Worm (Caenorhabditis elegans) whole organism, mixed stage, embryonic: ENCODE measurements around the gene dsb-2.

Experiments used
- M03D4.4 ChIP-seq: sonication (generic microtip); optimal IDR thresholded peaks from 2 replicates; lab custom pipeline; 2017; ENCODE audit warnings: mild to moderate bottlenecking, missing genetic modification characterization, missing compliant biosample characterization
- bed-3 ChIP-seq: fragments of 200-800 bp; sonication (Bioruptor generic); optimal IDR thresholded peaks from 3 replicates; lab custom pipeline; 2018; ENCODE audit warnings: mild to moderate bottlenecking, missing genetic modification characterization, moderate library complexity, missing compliant biosample characterization
- blmp-1 ChIP-seq: fragments of 150-350 bp; optimal IDR thresholded peaks from 2 replicates; lab custom pipeline; 2014; ENCODE audit warnings: missing biosample characterization, missing genetic modification characterization
- ceh-39 ChIP-seq: fragments of 150-350 bp; optimal IDR thresholded peaks from 2 replicates; lab custom pipeline; 2014; ENCODE audit warnings: missing biosample characterization, missing genetic modification characterization
- ceh-43 ChIP-seq: fragments of 200-800 bp; sonication (Bioruptor generic); optimal IDR thresholded peaks from 2 replicates; lab custom pipeline; 2018; ENCODE audit warnings: mild to moderate bottlenecking, missing genetic modification characterization, moderate library complexity, missing compliant biosample characterization
- ceh-83 ChIP-seq: fragments of 200-800 bp; sonication (Bioruptor generic); optimal IDR thresholded peaks from 2 replicates; lab custom pipeline; 2018; ENCODE audit warnings: mild to moderate bottlenecking, missing genetic modification characterization, missing compliant biosample characterization
- ces-1 ChIP-seq: fragments of 150-350 bp; optimal IDR thresholded peaks from 2 replicates; lab custom pipeline; 2014; ENCODE audit warnings: missing biosample characterization, missing genetic modification reagents, missing genetic modification characterization
- cnd-1 ChIP-seq: fragments of 200-800 bp; sonication (Bioruptor generic); optimal IDR thresholded peaks from 2 replicates; lab custom pipeline; 2018; ENCODE audit warnings: mild to moderate bottlenecking, missing genetic modification characterization, missing compliant biosample characterization
- drap-1 ChIP-seq: fragments of 200-800 bp; sonication (Bioruptor generic); optimal IDR thresholded peaks from 3 replicates; lab custom pipeline; 2018; ENCODE audit warnings: mild to moderate bottlenecking, missing genetic modification characterization, missing compliant biosample characterization
- elt-1 ChIP-seq: sonication (generic microtip); optimal IDR thresholded peaks from 2 replicates; lab custom pipeline; 2017; ENCODE audit warnings: missing genetic modification characterization, mild to moderate bottlenecking, missing compliant biosample characterization, antibody characterized with exemption, moderate library complexity, borderline replicate concordance; ENCODE audit not compliant: insufficient read depth
- elt-3 ChIP-seq: fragments of 150-350 bp; optimal IDR thresholded peaks from 2 replicates; lab custom pipeline; 2014; ENCODE audit warnings: missing biosample characterization, missing genetic modification characterization
- flh-1 ChIP-seq: fragments of 200-800 bp; sonication (Bioruptor generic); optimal IDR thresholded peaks from 2 replicates; lab custom pipeline; 2018; ENCODE audit warnings: mild to moderate bottlenecking, missing genetic modification characterization, moderate library complexity, missing compliant biosample characterization
- ham-2 ChIP-seq: fragments of 200-800 bp; sonication (Bioruptor generic); optimal IDR thresholded peaks from 2 replicates; lab custom pipeline; 2018; ENCODE audit warnings: mild to moderate bottlenecking, missing genetic modification characterization, missing compliant biosample characterization
- hlh-1 ChIP-seq: fragments of 150-350 bp; optimal IDR thresholded peaks from 2 replicates; lab custom pipeline; 2014; ENCODE audit warnings: missing biosample characterization, missing genetic modification reagents, missing genetic modification characterization
- lin-13 ChIP-seq: fragments of 150-350 bp; optimal IDR thresholded peaks from 2 replicates; lab custom pipeline; 2014; ENCODE audit warnings: missing biosample characterization, missing genetic modification characterization
- lin-32 ChIP-seq: fragments of 200-800 bp; sonication (Bioruptor generic); optimal IDR thresholded peaks from 2 replicates; lab custom pipeline; 2018; ENCODE audit warnings: mild to moderate bottlenecking, missing genetic modification characterization, missing compliant biosample characterization
- lsy-2 ChIP-seq: fragments of 150-350 bp; optimal IDR thresholded peaks from 2 replicates; lab custom pipeline; 2014; ENCODE audit warnings: missing biosample characterization, missing genetic modification characterization
- mab-5 ChIP-seq: fragments of 150-350 bp; optimal IDR thresholded peaks from 2 replicates; lab custom pipeline; 2014; ENCODE audit warnings: missing biosample characterization, missing genetic modification characterization
- mep-1 ChIP-seq: fragments of 150-350 bp; optimal IDR thresholded peaks from 2 replicates; lab custom pipeline; 2017; ENCODE audit warnings: missing biosample characterization, missing genetic modification reagents, missing genetic modification characterization, inconsistent platforms
- mls-2 ChIP-seq: sonication (generic microtip); optimal IDR thresholded peaks from 2 replicates; lab custom pipeline; 2016; ENCODE audit warnings: mild to moderate bottlenecking, missing genetic modification characterization, moderate library complexity, missing compliant biosample characterization
- nhr-12 ChIP-seq: fragments of 150-350 bp; optimal IDR thresholded peaks from 2 replicates; lab custom pipeline; 2014; ENCODE audit warnings: missing biosample characterization, missing genetic modification characterization
- nhr-2 ChIP-seq: fragments of 150-350 bp; optimal IDR thresholded peaks from 2 replicates; lab custom pipeline; 2014; ENCODE audit warnings: missing biosample characterization, missing genetic modification characterization
- nhr-237 ChIP-seq: fragments of 150-350 bp; optimal IDR thresholded peaks from 2 replicates; lab custom pipeline; 2014; ENCODE audit warnings: missing biosample characterization, missing genetic modification characterization
- nhr-28 ChIP-seq: fragments of 150-350 bp; optimal IDR thresholded peaks from 2 replicates; lab custom pipeline; 2014; ENCODE audit warnings: missing biosample characterization, missing genetic modification characterization
- nhr-76 ChIP-seq: sonication (generic microtip); optimal IDR thresholded peaks from 2 replicates; lab custom pipeline; 2017; ENCODE audit warnings: missing biosample characterization, missing genetic modification characterization
- pha-4 ChIP-seq: fragments of 150-350 bp; optimal IDR thresholded peaks from 2 replicates; lab custom pipeline; 2018; ENCODE audit warnings: missing biosample characterization, missing genetic modification reagents, missing genetic modification characterization
- sem-2 ChIP-seq: fragments of 200-800 bp; sonication (Bioruptor generic); optimal IDR thresholded peaks from 2 replicates; lab custom pipeline; 2018; ENCODE audit warnings: mild to moderate bottlenecking, missing genetic modification characterization, missing compliant biosample characterization
- snpc-4 ChIP-seq: fragments of 150-350 bp; optimal IDR thresholded peaks from 2 replicates; lab custom pipeline; 2014; ENCODE audit warnings: missing biosample characterization, missing genetic modification characterization
- sptf-1 ChIP-seq: sonication (generic microtip); optimal IDR thresholded peaks from 2 replicates; lab custom pipeline; 2017; ENCODE audit warnings: mild to moderate bottlenecking, missing genetic modification characterization, moderate library complexity, missing compliant biosample characterization
- tbx-8 ChIP-seq: fragments of 200-800 bp; sonication (Bioruptor generic); optimal IDR thresholded peaks from 2 replicates; lab custom pipeline; 2018; ENCODE audit warnings: mild to moderate bottlenecking, missing genetic modification characterization, moderate library complexity, missing compliant biosample characterization
- unc-120 ChIP-seq: sonication (generic microtip); optimal IDR thresholded peaks from 2 replicates; lab custom pipeline; 2017; ENCODE audit warnings: missing genetic modification characterization, missing compliant biosample characterization; ENCODE audit not compliant: poor library complexity, severe bottlenecking
- unc-39 ChIP-seq: fragments of 150-350 bp; optimal IDR thresholded peaks from 2 replicates; lab custom pipeline; 2014; ENCODE audit warnings: missing biosample characterization, missing genetic modification characterization
- unc-62 ChIP-seq: fragments of 150-350 bp; optimal IDR thresholded peaks from 2 replicates; lab custom pipeline; 2014; ENCODE audit warnings: missing biosample characterization, missing genetic modification reagents, missing genetic modification characterization
- zip-8 ChIP-seq: fragments of 150-350 bp; optimal IDR thresholded peaks from 2 replicates; lab custom pipeline; 2014; ENCODE audit warnings: missing biosample characterization, missing genetic modification characterization
- ztf-11 ChIP-seq: fragments of 150-350 bp; optimal IDR thresholded peaks from 2 replicates; lab custom pipeline; 2014; ENCODE audit warnings: missing biosample characterization, missing genetic modification characterization

Gene dsb-2

DNA sequence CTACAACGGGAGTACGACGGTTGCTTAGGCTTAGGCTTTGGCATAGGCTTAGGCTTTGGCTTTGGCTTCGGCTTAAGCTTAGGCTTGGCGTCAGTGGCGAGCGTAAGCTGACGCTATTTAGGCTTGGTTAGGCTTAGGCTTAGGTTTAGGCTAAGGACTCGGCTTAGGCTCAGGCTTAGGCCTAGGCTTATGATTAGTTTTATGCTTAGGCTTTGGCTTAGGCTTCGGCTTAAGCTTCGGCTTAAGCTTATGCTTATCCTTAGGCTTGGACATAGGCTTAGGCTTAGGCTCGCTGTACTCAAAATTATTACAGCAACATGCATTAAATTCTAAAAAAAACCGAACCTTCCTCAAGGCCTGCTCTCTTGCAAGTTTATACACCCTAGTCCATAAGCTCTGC is 36.3 kb upstream of the dsb-2 start:
- TF ChIP-seq mep-1 (tag; lab: Kevin White, UChicago) (no peak), ham-2 (GFP tag; lab: Kevin White, UChicago) (peak; percentile 21)

DNA sequence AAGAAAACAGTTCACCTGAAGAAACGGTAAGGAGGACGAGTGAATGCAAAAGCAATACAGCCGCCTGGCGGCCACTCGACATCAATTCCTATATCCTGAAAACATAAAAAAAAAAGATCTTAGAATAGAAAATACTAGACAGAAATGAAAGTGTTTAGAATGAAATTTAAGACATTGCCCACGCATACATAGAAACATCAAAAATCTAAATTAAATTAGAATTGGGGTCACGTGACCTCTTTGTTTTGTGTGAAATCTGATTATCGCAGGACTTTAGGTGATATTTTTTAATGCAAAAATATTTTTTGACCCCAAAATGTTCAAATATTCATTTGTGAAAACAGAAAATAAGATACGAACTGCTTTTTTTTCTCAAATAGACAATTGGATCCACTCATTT is 33.1 kb upstream of the dsb-2 start, which contains the start of gene acr-20:
acr-20 (minus strand) TSS at position 101 of the 400 bp plus-strand sequence.
- TF ChIP-seq ham-2 (GFP tag; lab: Kevin White, UChicago) (no peak), bed-3 (GFP tag; lab: Kevin White, UChicago) (no peak)

DNA sequence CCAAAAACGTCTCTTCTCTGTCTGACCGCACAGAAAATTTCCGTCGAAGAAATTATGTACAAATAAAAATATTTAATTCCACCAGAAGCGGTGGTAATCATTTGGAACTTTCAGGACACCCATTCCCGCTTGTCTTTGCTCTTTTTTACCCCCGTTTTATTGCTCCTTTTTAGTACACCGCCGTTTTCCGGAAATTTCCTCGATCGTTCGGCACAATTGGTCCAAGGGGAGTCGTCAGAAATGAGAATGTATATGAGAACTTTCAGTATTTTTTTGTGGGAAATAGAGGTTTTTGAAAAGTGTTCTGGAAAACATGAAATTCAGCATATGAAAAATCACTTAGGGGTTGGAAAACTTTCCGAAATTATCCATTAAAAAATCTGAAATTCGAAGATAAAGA is 30.1 kb upstream of the dsb-2 start:
- TF ChIP-seq ceh-83 = no peak
- TF ChIP-seq ceh-43 (GFP tag; lab: Kevin White, UChicago) = no peak
- no peak for TF ChIP-seq unc-62 (GFP tag; lab: Kevin White, UChicago)
- TF ChIP-seq ces-1 (GFP tag; lab: Kevin White, UChicago) = no peak
- no peak for TF ChIP-seq ceh-39
- TF ChIP-seq lin-13 (tag; lab: Kevin White, UChicago) = no peak
- TF ChIP-seq sptf-1 (tag; lab: Kevin White, UChicago) = no peak
- no peak for TF ChIP-seq M03D4.4
- no peak for TF ChIP-seq snpc-4 (tag; lab: Kevin White, UChicago)
- TF ChIP-seq mab-5 (tag; lab: Kevin White, UChicago) = no peak

DNA sequence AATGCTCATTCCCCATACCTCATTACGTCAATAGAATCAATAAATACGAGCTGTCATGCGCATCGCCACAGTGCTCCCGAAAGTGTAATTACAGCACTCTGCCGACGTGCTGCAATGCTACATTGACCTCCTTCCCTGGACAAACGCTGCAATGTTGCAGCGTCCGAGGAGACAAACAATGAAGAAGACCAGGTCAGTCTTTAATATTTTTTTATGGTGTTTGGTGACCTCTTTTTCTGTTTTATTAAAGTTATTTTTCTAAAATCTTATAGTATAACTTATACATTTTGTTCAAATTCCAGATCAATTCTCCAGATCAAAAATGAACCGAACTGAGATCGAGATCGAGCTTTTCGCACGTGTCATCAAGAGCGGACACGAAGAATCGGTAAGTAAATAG is 29.4 kb upstream of the dsb-2 start, which contains the start of gene sdz-26:
sdz-26 (plus strand) TSS at position 301 of the 400 bp plus-strand sequence.
- no peak for TF ChIP-seq unc-62 (GFP tag; lab: Kevin White, UChicago)
- no peak for TF ChIP-seq ces-1 (GFP tag; lab: Kevin White, UChicago)
- TF ChIP-seq unc-120 = no peak
- TF ChIP-seq bed-3 (GFP tag; lab: Kevin White, UChicago) = no peak
- TF ChIP-seq elt-3 = no peak
- no peak for TF ChIP-seq lsy-2 (tag; lab: Kevin White, UChicago)
- no peak for TF ChIP-seq lin-13 (tag; lab: Kevin White, UChicago)
- no peak for TF ChIP-seq pha-4
- no peak for TF ChIP-seq mab-5 (tag; lab: Kevin White, UChicago)
- TF ChIP-seq nhr-28 = no peak
- TF ChIP-seq ceh-43 (GFP tag; lab: Kevin White, UChicago) = no peak
- TF ChIP-seq cnd-1 (tag; lab: Kevin White, UChicago) = no peak
- TF ChIP-seq elt-1 (tag; lab: Kevin White, UChicago) = no peak
- TF ChIP-seq hlh-1 (tag; lab: Kevin White, UChicago) = no peak

DNA sequence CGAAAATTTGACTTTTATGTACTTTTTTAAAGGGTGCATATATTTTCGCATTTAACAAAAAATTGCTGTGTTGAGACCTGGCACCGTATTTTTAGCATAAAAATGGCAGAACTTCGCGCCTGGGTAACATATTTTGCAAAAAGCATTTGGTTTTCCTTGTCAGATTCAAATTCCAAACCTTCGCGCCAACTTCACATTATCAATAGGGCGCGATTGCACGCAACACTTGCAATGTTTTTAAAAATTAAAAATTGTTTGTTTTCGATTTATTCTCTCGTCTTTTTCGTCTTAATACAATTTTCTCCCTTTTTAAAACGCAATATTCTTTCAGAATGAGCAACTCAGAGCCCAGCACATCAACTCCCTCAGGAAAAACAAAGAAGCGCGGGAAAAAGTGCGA is 27.3 kb upstream of the dsb-2 start, which contains the start of gene mes-2:
mes-2 (plus strand) TSS at position 330 of the 400 bp plus-strand sequence.
- TF ChIP-seq nhr-12 (tag; lab: Kevin White, UChicago) (no peak), elt-1 (tag; lab: Kevin White, UChicago) (no peak), elt-3 (no peak), drap-1 (no peak), zip-8 (tag; lab: Kevin White, UChicago) (no peak), pha-4 (peak; percentile 60), ceh-83 (peak; percentile 53), ces-1 (GFP tag; lab: Kevin White, UChicago) (peak; percentile 57), hlh-1 (tag; lab: Kevin White, UChicago) (peak; percentile 68), mls-2 (tag; lab: Kevin White, UChicago) (no peak), nhr-2 (peak; percentile 3), mep-1 (tag; lab: Kevin White, UChicago) (peak; percentile 88), sem-2 (GFP tag; lab: Kevin White, UChicago) (no peak), bed-3 (GFP tag; lab: Kevin White, UChicago) (no peak), nhr-76 (tag; lab: Kevin White, UChicago) (no peak), flh-1 (GFP tag; lab: Kevin White, UChicago) (no peak), lin-32 (GFP tag; lab: Kevin White, UChicago) (no peak), blmp-1 (tag; lab: Kevin White, UChicago) (no peak), sptf-1 (tag; lab: Kevin White, UChicago) (peak; percentile 14), lin-13 (tag; lab: Kevin White, UChicago) (peak; percentile 60), unc-120 (no peak), ceh-39 (no peak), cnd-1 (tag; lab: Kevin White, UChicago) (no peak), ztf-11 (tag; lab: Kevin White, UChicago) (no peak), M03D4.4 (no peak), unc-62 (GFP tag; lab: Kevin White, UChicago) (peak; percentile 21), ceh-43 (GFP tag; lab: Kevin White, UChicago) (no peak), nhr-237 (peak; percentile 50), lsy-2 (tag; lab: Kevin White, UChicago) (peak; percentile 37), tbx-8 (GFP tag; lab: Kevin White, UChicago) (no peak), nhr-28 (no peak), mab-5 (tag; lab: Kevin White, UChicago) (no peak), unc-39 (tag; lab: Kevin White, UChicago) (no peak), snpc-4 (tag; lab: Kevin White, UChicago) (no peak), ham-2 (GFP tag; lab: Kevin White, UChicago) (no peak)
